Worm (Caenorhabditis elegans) whole organism, young adult: Measurements from ENCODE around the gene memb-2.

ENCODE experiments used
- akir-1 ChIP-seq: fragments of 200-800 bp; sonication (Bioruptor generic); optimal IDR thresholded peaks from 2 replicates; lab custom pipeline; 2018; ENCODE audit warnings: mild to moderate bottlenecking, missing genetic modification characterization, moderate library complexity, missing compliant biosample characterization
- nhr-120 ChIP-seq: fragments of 200-800 bp; sonication (Bioruptor generic); IDR thresholded peaks from 2 replicates; pipeline ENCODE4 v1.3.6; 2022; ENCODE audit warnings: missing genetic modification characterization, missing compliant biosample characterization

ce11 chrV:5613109-5613508 is 6.8 kb downstream of the memb-2 start, which contains the start of gene lrpc-1:
- TF ChIP-seq akir-1 (GFP tag; lab: Kevin White, UChicago) (no peak), nhr-120 (GFP tag; lab: Robert Waterston, UW) (no peak)
